Fruit fly (Drosophila melanogaster) whole organism, embryonic: ENCODE measurements around the gene CG31313.
A peak's percentile ranks its signal among the peaks of the same experiment; 100 is the strongest.

Experiments used
- B-H2 ChIP-seq: fragments of 200-800 bp; sonication (Bioruptor generic); optimal IDR thresholded peaks from 2 replicates; lab custom pipeline; 2018; ENCODE audit warnings: missing biosample characterization, mild to moderate bottlenecking, missing genetic modification characterization
- Bteb2 ChIP-seq: fragments of 200-800 bp; sonication (Bioruptor generic); optimal IDR thresholded peaks from 2 replicates; lab custom pipeline; 2016; ENCODE audit warnings: missing biosample characterization, missing genetic modification characterization
- C15 ChIP-seq: fragments of 200-800 bp; sonication (Bioruptor generic); IDR thresholded peaks from 3 replicates; pipeline ENCODE4 v1.3.6; 2022; ENCODE audit warnings: missing biosample characterization, missing genetic modification characterization
- CG1024 ChIP-seq: fragments of 200-800 bp; sonication (Bioruptor generic); IDR thresholded peaks from 2 replicates; pipeline ENCODE4 v1.3.6; 2022; ENCODE audit warnings: missing biosample characterization, missing genetic modification characterization
- CG10543 ChIP-seq: fragments of 200-800 bp; sonication (Bioruptor generic); optimal IDR thresholded peaks from 3 replicates; lab custom pipeline; 2017; ENCODE audit warnings: missing biosample characterization, mild to moderate bottlenecking, missing genetic modification characterization, moderate library complexity
- CG10654 ChIP-seq: fragments of 200-800 bp; sonication (Bioruptor generic); optimal IDR thresholded peaks from 2 replicates; lab custom pipeline; 2016; ENCODE audit warnings: missing biosample characterization, missing genetic modification characterization
- CG11695 ChIP-seq: fragments of 200-800 bp; sonication (Bioruptor generic); IDR thresholded peaks from 3 replicates; pipeline ENCODE4 v1.3.6; 2022; ENCODE audit warnings: missing biosample characterization, missing genetic modification characterization
- CG11696 ChIP-seq: fragments of 200-800 bp; sonication (Bioruptor generic); IDR thresholded peaks from 2 replicates; pipeline ENCODE4 v1.3.6; 2022; ENCODE audit warnings: missing biosample characterization, missing genetic modification characterization
- CG12236 ChIP-seq: fragments of 200-800 bp; sonication (Bioruptor generic); optimal IDR thresholded peaks from 2 replicates; lab custom pipeline; 2016; ENCODE audit warnings: missing biosample characterization, missing genetic modification characterization
- CG13775 ChIP-seq: fragments of 200-800 bp; sonication (Bioruptor generic); optimal IDR thresholded peaks from 3 replicates; lab custom pipeline; 2017; ENCODE audit warnings: missing biosample characterization, mild to moderate bottlenecking, missing genetic modification characterization
- CG15479 ChIP-seq: fragments of 200-800 bp; sonication (Bioruptor generic); optimal IDR thresholded peaks from 3 replicates; lab custom pipeline; 2019; ENCODE audit warnings: missing biosample characterization, mild to moderate bottlenecking, missing genetic modification characterization, moderate library complexity
- CG16813 ChIP-seq: fragments of 200-800 bp; sonication (Bioruptor generic); IDR thresholded peaks from 3 replicates; pipeline ENCODE4 v1.3.6; 2022; ENCODE audit warnings: missing biosample characterization, missing genetic modification characterization; ENCODE audit not compliant: partially characterized antibody
- CG17361 ChIP-seq: fragments of 200-800 bp; sonication (Bioruptor generic); IDR thresholded peaks from 3 replicates; pipeline ENCODE4 v1.3.6; 2022; ENCODE audit warnings: missing biosample characterization, missing genetic modification characterization
- CG17385 ChIP-seq: fragments of 200-800 bp; sonication (Bioruptor generic); optimal IDR thresholded peaks from 3 replicates; lab custom pipeline; 2018; ENCODE audit warnings: missing biosample characterization, mild to moderate bottlenecking, missing genetic modification characterization
- CG18476 ChIP-seq: fragments of 200-800 bp; sonication (Bioruptor generic); optimal IDR thresholded peaks from 2 replicates; lab custom pipeline; 2016; ENCODE audit warnings: missing biosample characterization, mild to moderate bottlenecking, missing genetic modification characterization
- CG2129 ChIP-seq: fragments of 200-800 bp; sonication (Bioruptor generic); IDR thresholded peaks from 2 replicates; pipeline ENCODE4 v1.3.6; 2022; ENCODE audit warnings: missing biosample characterization, missing genetic modification characterization; ENCODE audit not compliant: partially characterized antibody
- CG2875 ChIP-seq: fragments of 200-800 bp; sonication (Bioruptor generic); optimal IDR thresholded peaks from 2 replicates; lab custom pipeline; 2017; ENCODE audit warnings: missing biosample characterization, mild to moderate bottlenecking, missing genetic modification characterization, missing genetic modification reagents
- CG31441 ChIP-seq: fragments of 200-800 bp; sonication (Bioruptor generic); IDR thresholded peaks from 2 replicates; pipeline ENCODE4 v1.3.6; 2022; ENCODE audit warnings: missing biosample characterization, missing genetic modification characterization
- CG6813 ChIP-seq: fragments of 200-800 bp; sonication (Bioruptor generic); optimal IDR thresholded peaks from 2 replicates; lab custom pipeline; 2017; ENCODE audit warnings: missing biosample characterization, missing genetic modification characterization, mild to moderate bottlenecking, moderate library complexity, missing genetic modification reagents
- CG7928 ChIP-seq: fragments of 200-800 bp; sonication (Bioruptor generic); optimal IDR thresholded peaks from 2 replicates; lab custom pipeline; 2017; ENCODE audit warnings: missing biosample characterization, mild to moderate bottlenecking, missing genetic modification characterization
- CG9437 ChIP-seq: fragments of 200-800 bp; sonication (Bioruptor generic); optimal IDR thresholded peaks from 2 replicates; lab custom pipeline; 2018; ENCODE audit warnings: missing biosample characterization, mild to moderate bottlenecking, missing genetic modification characterization
- CoRest ChIP-seq: fragments of 200-800 bp; sonication (Bioruptor generic); optimal IDR thresholded peaks from 3 replicates; lab custom pipeline; 2018; ENCODE audit warnings: missing biosample characterization, mild to moderate bottlenecking, missing genetic modification characterization, moderate library complexity
- Dad ChIP-seq: fragments of 200-800 bp; sonication (Bioruptor generic); optimal IDR thresholded peaks from 3 replicates; lab custom pipeline; 2016; ENCODE audit warnings: missing biosample characterization, missing genetic modification characterization
- E2f1 ChIP-seq: fragments of 200-800 bp; sonication (Bioruptor generic); IDR thresholded peaks from 2 replicates; pipeline ENCODE4 v1.3.6; 2022; ENCODE audit warnings: missing biosample characterization, missing genetic modification characterization
- Gug ChIP-seq: fragments of 200-800 bp; sonication (Bioruptor generic); IDR thresholded peaks from 4 replicates; pipeline ENCODE4 v1.3.6; 2022; ENCODE audit warnings: missing biosample characterization, missing genetic modification characterization
- Med ChIP-seq: fragments of 200-800 bp; sonication (Bioruptor generic); peaks from one replicate; lab custom pipeline; 2016; ENCODE audit warnings: missing biosample characterization, missing genetic modification characterization, mild to moderate bottlenecking, inconsistent platforms, moderate library complexity
- Oli ChIP-seq: fragments of 200-800 bp; sonication (Bioruptor generic); optimal IDR thresholded peaks from 2 replicates; lab custom pipeline; 2018; ENCODE audit warnings: missing biosample characterization, mild to moderate bottlenecking, missing genetic modification characterization, moderate library complexity
- Pdp1 ChIP-seq, 2 experiments: fragments of 200-800 bp; sonication (Bioruptor generic); optimal IDR thresholded peaks; 3 replicates each; lab custom pipeline; 2016; ENCODE audit warnings: missing biosample characterization in 2 of 2, missing genetic modification characterization in 2 of 2, mild to moderate bottlenecking in 1 of 2, moderate library complexity in 1 of 2
- Rx ChIP-seq: fragments of 200-800 bp; sonication (Bioruptor generic); IDR thresholded peaks from 2 replicates; pipeline ENCODE4 v1.3.6; 2022; ENCODE audit warnings: missing biosample characterization, missing genetic modification characterization
- Scr ChIP-seq: fragments of 200-800 bp; sonication (Bioruptor generic); IDR thresholded peaks from 2 replicates; pipeline ENCODE4 v1.3.6; 2022; ENCODE audit warnings: missing biosample characterization, missing genetic modification characterization; ENCODE audit not compliant: partially characterized antibody
- Sox102F ChIP-seq: fragments of 200-800 bp; sonication (Bioruptor generic); optimal IDR thresholded peaks from 2 replicates; lab custom pipeline; 2018; ENCODE audit warnings: missing biosample characterization, mild to moderate bottlenecking, missing genetic modification characterization, moderate library complexity
- amos ChIP-seq: fragments of 200-800 bp; sonication (Bioruptor generic); IDR thresholded peaks from 2 replicates; pipeline ENCODE4 v1.3.6; 2022; ENCODE audit warnings: missing biosample characterization, missing genetic modification characterization; ENCODE audit not compliant: partially characterized antibody
- ash1 ChIP-seq: fragments of 200-800 bp; sonication (Bioruptor generic); optimal IDR thresholded peaks from 2 replicates; lab custom pipeline; 2018; ENCODE audit warnings: missing biosample characterization, mild to moderate bottlenecking, missing genetic modification characterization
- ato ChIP-seq: fragments of 200-800 bp; sonication (Bioruptor generic); IDR thresholded peaks from 2 replicates; pipeline ENCODE4 v1.3.6; 2022; ENCODE audit warnings: missing biosample characterization, missing genetic modification characterization; ENCODE audit not compliant: partially characterized antibody
- croc ChIP-seq: fragments of 200-800 bp; sonication (Bioruptor generic); conservative IDR thresholded peaks from 3 replicates; pipeline ENCODE4 v1.3.6; 2022; ENCODE audit warnings: missing biosample characterization, missing genetic modification characterization
- fu2 ChIP-seq: fragments of 200-800 bp; sonication (Bioruptor generic); optimal IDR thresholded peaks from 2 replicates; lab custom pipeline; 2016; ENCODE audit warnings: missing biosample characterization, missing genetic modification characterization
- gcm ChIP-seq: fragments of 200-800 bp; sonication (Bioruptor generic); optimal IDR thresholded peaks from 2 replicates; lab custom pipeline; 2019; ENCODE audit warnings: missing biosample characterization, mild to moderate bottlenecking, missing genetic modification characterization, moderate library complexity
- h ChIP-seq: fragments of >200 bp; optimal IDR thresholded peaks from 2 replicates; lab custom pipeline; 2017
- lola ChIP-seq, 3 experiments: fragments of >200 bp in 2 of 3; fragments of 200-800 bp in 1 of 3; sonication (Bioruptor generic) in 1 of 3; optimal IDR thresholded peaks; 2 replicates each; lab custom pipeline; 2017 to 2019; ENCODE audit warnings: missing biosample characterization in 3 of 3, missing genetic modification characterization in 3 of 3, mild to moderate bottlenecking in 1 of 3, moderate library complexity in 1 of 3
- luna ChIP-seq: fragments of 200-800 bp; sonication (Bioruptor generic); optimal IDR thresholded peaks from 2 replicates; lab custom pipeline; 2016; ENCODE audit warnings: missing biosample characterization, missing genetic modification characterization
- mirr ChIP-seq: fragments of 200-800 bp; sonication (Bioruptor generic); optimal IDR thresholded peaks from 3 replicates; lab custom pipeline; 2018; ENCODE audit warnings: missing biosample characterization, mild to moderate bottlenecking, missing genetic modification characterization
- mld ChIP-seq: fragments of 200-800 bp; sonication (Bioruptor generic); IDR thresholded peaks from 3 replicates; pipeline ENCODE4 v1.3.6; 2022; ENCODE audit warnings: missing biosample characterization, missing genetic modification characterization; ENCODE audit not compliant: partially characterized antibody
- pum ChIP-seq: fragments of 200-800 bp; sonication (Bioruptor generic); optimal IDR thresholded peaks from 2 replicates; lab custom pipeline; 2016; ENCODE audit warnings: missing biosample characterization, missing genetic modification characterization
- sim ChIP-seq: fragments of 200-800 bp; sonication (Bioruptor generic); IDR thresholded peaks from 2 replicates; pipeline ENCODE4 v1.3.6; 2022; ENCODE audit warnings: missing biosample characterization, missing genetic modification characterization
- slou ChIP-seq: fragments of 200-800 bp; sonication (Bioruptor generic); optimal IDR thresholded peaks from 3 replicates; lab custom pipeline; 2016; ENCODE audit warnings: missing biosample characterization, missing genetic modification characterization
- stc ChIP-seq: fragments of 200-800 bp; sonication (Bioruptor generic); IDR thresholded peaks from 2 replicates; pipeline ENCODE4 v1.3.6; 2022; ENCODE audit warnings: missing biosample characterization, missing genetic modification characterization
- tna ChIP-seq: fragments of 200-800 bp; sonication (Bioruptor generic); IDR thresholded peaks from 2 replicates; pipeline ENCODE4 v1.3.6; 2022; ENCODE audit warnings: missing biosample characterization, missing genetic modification characterization; ENCODE audit not compliant: partially characterized antibody
- yki ChIP-seq: fragments of >200 bp; optimal IDR thresholded peaks from 3 replicates; lab custom pipeline; 2018
- zfh2 ChIP-seq: fragments of 200-800 bp; sonication (Bioruptor generic); optimal IDR thresholded peaks from 2 replicates; lab custom pipeline; 2016; ENCODE audit warnings: missing biosample characterization, missing genetic modification characterization

Gene CG31313

dm6 chr3R:14569411-14570107 is 2.3 kb upstream of the CG31313 start, which contains the start of gene Cys (continued):
- TF ChIP-seq CG31441 = no peak
- no peak for TF ChIP-seq stc (GFP tag; lab: Robert Waterston, UW)
- TF ChIP-seq CG11695 (GFP tag; lab: Robert Waterston, UW) = no peak
- peak; percentile 78 for TF ChIP-seq Med (GFP tag; lab: Kevin White, UChicago)
- TF ChIP-seq CG17361 (GFP tag; lab: Robert Waterston, UW) = peak; percentile 38; the same call in 2 of the 3 replicates
- TF ChIP-seq mirr = no peak
- TF ChIP-seq ato (GFP tag; lab: Robert Waterston, UW) = no peak
- TF ChIP-seq Sox102F (GFP tag; lab: Kevin White, UChicago) = peak; percentile 38
- no peak for TF ChIP-seq E2f1 (GFP tag; lab: Robert Waterston, UW)
- no peak for TF ChIP-seq gcm (GFP tag; lab: Kevin White, UChicago)
- no peak for TF ChIP-seq zfh2
- TF ChIP-seq CG7928 (GFP tag; lab: Kevin White, UChicago) = no peak
- TF ChIP-seq Gug (GFP tag; lab: Robert Waterston, UW) = no peak
- TF ChIP-seq CG2875 = peak; percentile 10
- no peak for TF ChIP-seq ash1 (GFP tag; lab: Kevin White, UChicago)
- TF ChIP-seq fu2 (GFP tag; lab: Kevin White, UChicago) = no peak
- no peak for TF ChIP-seq yki (lab: Kevin White, UChicago)
- TF ChIP-seq luna (GFP tag; lab: Kevin White, UChicago) = peak; percentile 34
- TF ChIP-seq Oli = no peak
- TF ChIP-seq CG9437 (GFP tag; lab: Kevin White, UChicago) = no peak
- no peak for TF ChIP-seq CG10654 (GFP tag; lab: Kevin White, UChicago)
- TF ChIP-seq CG12236 (GFP tag; lab: Kevin White, UChicago) = no peak
- no peak for TF ChIP-seq CG15479 (GFP tag; lab: Kevin White, UChicago)
- no peak for TF ChIP-seq tna (GFP tag; lab: Robert Waterston, UW)
- no peak for TF ChIP-seq mld
- TF ChIP-seq B-H2 = peak; percentile 30
- no peak for TF ChIP-seq CG1024 (GFP tag; lab: Robert Waterston, UW)
- TF ChIP-seq amos (GFP tag; lab: Robert Waterston, UW) = peak; percentile 26; the same call in 1 of the 2 replicates
- no peak for TF ChIP-seq CG2129 (GFP tag; lab: Robert Waterston, UW)
- TF ChIP-seq Bteb2 (GFP tag; lab: Kevin White, UChicago) = no peak
- TF ChIP-seq CG18476 = no peak
- TF ChIP-seq CG13775 (GFP tag; lab: Kevin White, UChicago) = no peak
- 0 out of 2 replicates have a peak, but pooled peaks have one; percentile 22 for TF ChIP-seq sim (GFP tag; lab: Robert Waterston, UW)
- peak; percentile 23 for TF ChIP-seq CG17385
- no peak for TF ChIP-seq Rx
- TF ChIP-seq C15 (GFP tag; lab: Robert Waterston, UW) = no peak
- TF ChIP-seq lola (GFP tag; optimal IDR thresholded peaks at IDR 0.05; lab: Kevin White, UChicago) = peak in 1 of 3 experiments; percentile 11
- no peak for TF ChIP-seq CG11696 (GFP tag; lab: Robert Waterston, UW)
- peak; percentile 37 for TF ChIP-seq CoRest (tag; lab: Kevin White, UChicago)
- TF ChIP-seq h = no peak
- TF ChIP-seq slou (GFP tag; lab: Kevin White, UChicago) = no peak
- TF ChIP-seq CG10543 (GFP tag; lab: Kevin White, UChicago) = peak; percentile 20
- no peak for TF ChIP-seq CG16813 (GFP tag; lab: Robert Waterston, UW)
- no peak for TF ChIP-seq Dad
- peak in 1 of 2 experiments; percentile 18 for TF ChIP-seq Pdp1 (GFP tag; optimal IDR thresholded peaks at IDR 0.05; lab: Kevin White, UChicago)
- no peak for TF ChIP-seq pum (GFP tag; lab: Kevin White, UChicago)
- peak; percentile 9; the same call in 1 of the 2 replicates for TF ChIP-seq Scr (GFP tag; lab: Robert Waterston, UW)
- TF ChIP-seq croc (GFP tag; lab: Robert Waterston, UW) = no peak
- peak; percentile 27 for TF ChIP-seq CG6813 (GFP tag; lab: Kevin White, UChicago)
